Fruit fly (Drosophila melanogaster) whole organism, adult: Measurements from ENCODE around the gene CG4669.

Experiments used
- CG11617 ChIP-seq: fragments of 200-800 bp; sonication (Bioruptor generic); optimal IDR thresholded peaks from 2 replicates; lab custom pipeline; 2017; ENCODE audit warnings: mild to moderate bottlenecking, missing biosample characterization, missing genetic modification reagents, missing genetic modification characterization
- CG12768 ChIP-seq: fragments of 200-800 bp; sonication (Bioruptor generic); optimal IDR thresholded peaks from 2 replicates; lab custom pipeline; 2017; ENCODE audit warnings: missing biosample characterization, missing genetic modification characterization, mild to moderate bottlenecking, moderate library complexity, missing genetic modification reagents
- CG14711 ChIP-seq: fragments of 200-800 bp; sonication (Bioruptor generic); optimal IDR thresholded peaks from 2 replicates; lab custom pipeline; 2018; ENCODE audit warnings: missing biosample characterization, mild to moderate bottlenecking, missing genetic modification characterization, moderate library complexity
- CG1620 ChIP-seq: fragments of 200-800 bp; sonication (Bioruptor generic); optimal IDR thresholded peaks from 2 replicates; lab custom pipeline; 2016; ENCODE audit warnings: missing biosample characterization, missing genetic modification characterization
- CG33017 ChIP-seq: fragments of 200-800 bp; sonication (Bioruptor generic); optimal IDR thresholded peaks from 2 replicates; lab custom pipeline; 2018; ENCODE audit warnings: missing biosample characterization, mild to moderate bottlenecking, missing genetic modification characterization, moderate library complexity
- CG5204 ChIP-seq: fragments of 200-800 bp; sonication (Bioruptor generic); optimal IDR thresholded peaks from 2 replicates; lab custom pipeline; 2016; ENCODE audit warnings: missing biosample characterization, missing genetic modification characterization
- CG7045 ChIP-seq: fragments of 200-800 bp; sonication (Bioruptor generic); optimal IDR thresholded peaks from 2 replicates; lab custom pipeline; 2017; ENCODE audit warnings: missing biosample characterization, mild to moderate bottlenecking, missing genetic modification characterization
- CG7101 ChIP-seq: fragments of 200-800 bp; sonication (Bioruptor generic); optimal IDR thresholded peaks from 2 replicates; lab custom pipeline; 2018; ENCODE audit warnings: missing biosample characterization, mild to moderate bottlenecking, missing genetic modification characterization, moderate library complexity
- Clk ChIP-seq: fragments of 200-800 bp; sonication (Bioruptor generic); optimal IDR thresholded peaks from 2 replicates; lab custom pipeline; 2017; ENCODE audit warnings: missing biosample characterization, missing genetic modification characterization
- Crg-1 ChIP-seq: fragments of 200-800 bp; sonication (Bioruptor generic); optimal IDR thresholded peaks from 2 replicates; lab custom pipeline; 2016; ENCODE audit warnings: missing biosample characterization, missing genetic modification characterization
- Hr96 ChIP-seq: fragments of 200-800 bp; sonication (Bioruptor generic); optimal IDR thresholded peaks from 2 replicates; lab custom pipeline; 2016; ENCODE audit warnings: missing biosample characterization, missing genetic modification characterization
- Mnt ChIP-seq: fragments of 200-800 bp; sonication (Bioruptor generic); optimal IDR thresholded peaks from 2 replicates; lab custom pipeline; 2016; ENCODE audit warnings: missing biosample characterization, mild to moderate bottlenecking, missing genetic modification characterization
- bab1 ChIP-seq: fragments of 200-800 bp; sonication (Bioruptor generic); optimal IDR thresholded peaks from 3 replicates; lab custom pipeline; 2019; ENCODE audit warnings: missing biosample characterization, mild to moderate bottlenecking, missing genetic modification characterization, moderate library complexity
- cic ChIP-seq: fragments of 200-800 bp; sonication (Bioruptor generic); optimal IDR thresholded peaks from 2 replicates; lab custom pipeline; 2017; ENCODE audit warnings: missing biosample characterization, mild to moderate bottlenecking, missing genetic modification characterization, moderate library complexity
- cnc ChIP-seq, 2 experiments: fragments of >200 bp; optimal IDR thresholded peaks; 2 replicates each; lab custom pipeline; 2017
- kay ChIP-seq: fragments of 200-800 bp; sonication (Bioruptor generic); peaks from one replicate; lab custom pipeline; 2016; ENCODE audit warnings: missing biosample characterization, missing genetic modification characterization, borderline replicate concordance
- ovo ChIP-seq: fragments of 200-800 bp; sonication (Bioruptor generic); optimal IDR thresholded peaks from 2 replicates; lab custom pipeline; 2016; ENCODE audit warnings: missing biosample characterization, missing genetic modification characterization
- pad ChIP-seq: fragments of 200-800 bp; sonication (Bioruptor generic); optimal IDR thresholded peaks from 3 replicates; lab custom pipeline; 2017; ENCODE audit warnings: missing biosample characterization, missing genetic modification characterization, mild to moderate bottlenecking, moderate library complexity, missing genetic modification reagents
- tj ChIP-seq: fragments of 200-800 bp; sonication (Bioruptor generic); optimal IDR thresholded peaks from 3 replicates; lab custom pipeline; 2017; ENCODE audit warnings: missing biosample characterization, mild to moderate bottlenecking, missing genetic modification characterization, moderate library complexity
- toe ChIP-seq: fragments of 200-800 bp; sonication (Bioruptor generic); optimal IDR thresholded peaks from 2 replicates; lab custom pipeline; 2016; ENCODE audit warnings: missing biosample characterization, missing genetic modification characterization

The CG4669 gene

DNA sequence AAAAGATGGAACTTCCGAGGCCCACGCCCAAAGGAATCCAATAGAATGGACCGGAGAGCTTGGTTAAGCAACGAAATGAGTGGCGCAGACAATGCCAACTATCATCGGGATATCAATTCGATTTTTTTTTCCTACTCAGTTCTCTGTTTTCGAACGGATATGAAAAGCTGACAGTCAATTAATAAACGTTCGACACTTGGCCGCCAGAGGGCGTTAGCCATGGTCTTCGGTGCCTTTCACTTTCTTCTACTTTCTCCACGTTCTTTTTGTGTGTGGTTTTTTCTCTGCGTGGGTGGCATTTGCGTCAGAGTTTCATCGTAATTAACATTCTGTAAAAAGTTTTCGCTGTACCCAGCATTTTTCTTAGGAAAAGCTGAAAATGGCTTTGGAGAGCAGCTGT is 32.5 kb upstream of the CG4669 start:
- no peak for TF ChIP-seq Clk
- no peak for TF ChIP-seq CG7101
- no peak for TF ChIP-seq tj (GFP tag; lab: Kevin White, UChicago)
- TF ChIP-seq Mnt (GFP tag; lab: Kevin White, UChicago) = no peak
- TF ChIP-seq kay (GFP tag; lab: Kevin White, UChicago) = no peak
- no peak for TF ChIP-seq CG33017 (tag; lab: Kevin White, UChicago)
- TF ChIP-seq Crg-1 (GFP tag; lab: Kevin White, UChicago) = no peak
- TF ChIP-seq CG5204 = no peak
- no peak for TF ChIP-seq CG12768 (GFP tag; lab: Kevin White, UChicago)
- TF ChIP-seq bab1 = no peak
- TF ChIP-seq pad = no peak
- no peak for TF ChIP-seq CG14711 (tag; lab: Kevin White, UChicago)
- no peak for TF ChIP-seq toe
- TF ChIP-seq cnc (optimal IDR thresholded peaks at IDR 0.05; lab: Kevin White, UChicago) = no peak
- no peak for TF ChIP-seq CG7045
- no peak for TF ChIP-seq ovo
- no peak for TF ChIP-seq CG11617

DNA sequence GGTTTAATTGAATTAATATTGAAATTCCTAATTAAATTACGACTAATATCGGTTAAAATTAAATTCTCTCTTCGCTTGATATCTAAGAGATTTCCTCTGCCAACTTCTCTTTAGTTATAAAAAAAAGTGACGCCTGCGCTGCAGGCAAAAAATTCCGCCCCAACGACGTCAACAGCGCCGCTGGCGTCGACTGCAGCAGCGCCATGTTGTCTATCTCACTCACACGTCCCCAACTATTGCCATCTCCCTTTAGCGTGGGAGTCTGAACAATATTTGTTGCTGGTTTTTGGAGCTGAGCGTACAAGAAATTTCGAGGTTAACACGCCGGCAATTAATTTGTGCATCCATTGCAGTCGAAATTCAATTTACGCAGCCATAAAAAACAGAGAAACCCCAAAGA is 28.1 kb upstream of the CG4669 start:
- no peak for TF ChIP-seq CG11617
- no peak for TF ChIP-seq Crg-1 (GFP tag; lab: Kevin White, UChicago)
- no peak for TF ChIP-seq CG5204
- TF ChIP-seq Hr96 (GFP tag; lab: Kevin White, UChicago) = no peak
- no peak for TF ChIP-seq kay (GFP tag; lab: Kevin White, UChicago)
- TF ChIP-seq tj (GFP tag; lab: Kevin White, UChicago) = no peak
- no peak for TF ChIP-seq cnc (optimal IDR thresholded peaks at IDR 0.05; lab: Kevin White, UChicago)
- TF ChIP-seq CG7045 = no peak
- no peak for TF ChIP-seq toe
- no peak for TF ChIP-seq CG33017 (tag; lab: Kevin White, UChicago)
- TF ChIP-seq Mnt (GFP tag; lab: Kevin White, UChicago) = no peak
- TF ChIP-seq CG14711 (tag; lab: Kevin White, UChicago) = no peak
- TF ChIP-seq Clk = no peak
- TF ChIP-seq ovo = no peak
- no peak for TF ChIP-seq CG1620 (GFP tag; lab: Kevin White, UChicago)

DNA sequence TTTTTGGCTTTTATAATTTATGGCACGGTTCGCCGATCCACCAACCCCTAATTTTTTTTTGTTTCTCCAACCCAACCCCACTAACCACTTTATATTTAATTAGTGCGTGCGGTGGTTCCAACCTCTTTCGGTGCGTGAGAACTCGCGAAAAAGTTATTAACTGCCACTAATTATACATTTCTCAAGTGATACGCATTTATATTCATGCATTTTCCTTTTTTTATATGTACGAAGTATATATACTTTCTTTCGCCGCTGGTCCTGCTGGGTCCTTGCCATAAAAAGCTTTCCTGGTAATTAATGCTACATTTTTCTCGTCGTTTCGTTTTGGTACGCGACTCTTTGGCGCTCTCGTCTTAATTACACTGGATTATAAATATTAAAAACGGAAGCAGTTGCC is 4.3 kb upstream of the CG4669 start:
- TF ChIP-seq CG11617 (no peak), kay (GFP tag; lab: Kevin White, UChicago) (no peak), CG7101 (no peak)

DNA sequence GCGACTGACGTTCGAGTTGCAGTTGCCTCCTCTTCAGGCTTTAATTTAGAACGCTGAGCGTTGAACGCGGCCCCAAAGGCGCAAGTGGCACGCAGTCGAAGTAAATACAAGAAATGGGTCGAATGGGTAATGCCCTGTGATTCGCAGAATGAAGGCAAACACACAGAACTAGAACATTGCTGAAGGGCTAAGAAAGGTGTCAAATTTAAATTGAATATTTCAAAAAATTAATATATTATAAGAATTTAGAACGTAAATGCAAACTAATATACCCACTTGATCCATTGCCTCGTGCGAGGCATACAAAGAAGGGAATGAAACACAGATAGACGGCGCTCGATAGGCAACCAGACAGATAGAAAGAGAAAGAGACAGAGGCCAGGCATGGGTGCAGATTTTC is 9.0 kb downstream of the CG4669 start:
- TF ChIP-seq Hr96 (GFP tag; lab: Kevin White, UChicago) (no peak), pad (no peak), CG33017 (tag; lab: Kevin White, UChicago) (peak; percentile 9), cnc (optimal IDR thresholded peaks at IDR 0.05; lab: Kevin White, UChicago) (no peak), kay (GFP tag; lab: Kevin White, UChicago) (peak; percentile 33)

DNA sequence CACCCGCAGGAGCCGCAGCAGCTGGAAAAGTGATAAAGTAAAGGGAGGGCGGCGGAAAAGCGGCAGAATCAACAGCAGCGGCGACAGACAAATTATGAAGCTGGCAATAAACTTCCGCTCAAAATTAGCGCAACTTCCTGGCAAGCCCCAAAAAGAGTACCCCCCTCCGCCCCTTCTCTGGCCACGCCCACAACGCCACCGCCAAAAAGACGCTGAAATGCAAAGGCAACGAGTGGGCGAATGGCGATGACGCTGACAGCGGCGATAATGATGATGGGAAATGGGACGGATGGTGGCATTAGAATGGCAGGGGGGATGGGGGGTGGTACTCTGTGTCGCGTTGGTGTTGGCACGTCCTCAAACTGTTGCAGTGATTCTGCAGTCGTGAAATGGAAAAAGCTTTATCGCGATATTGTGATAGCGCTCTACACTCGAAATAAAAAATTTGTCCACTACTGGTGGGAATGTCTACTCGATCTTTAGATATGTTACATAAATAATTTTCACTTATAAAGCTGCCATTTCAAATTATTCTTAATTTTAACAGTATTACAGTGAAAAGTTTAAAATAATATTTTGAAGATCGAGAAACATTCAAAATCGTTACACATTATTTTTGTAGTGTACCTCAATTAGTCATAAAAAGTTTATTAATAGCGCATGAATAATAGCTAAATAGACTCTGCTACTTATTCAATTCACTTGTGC is 12.6 kb downstream of the CG4669 start:
- TF ChIP-seq bab1 (no peak), Hr96 (GFP tag; lab: Kevin White, UChicago) (peak; percentile 58), cnc (optimal IDR thresholded peaks at IDR 0.05; lab: Kevin White, UChicago) (no peak), toe (peak; percentile 20), Clk (no peak), CG33017 (tag; lab: Kevin White, UChicago) (peak; percentile 52), pad (peak; percentile 13), Crg-1 (GFP tag; lab: Kevin White, UChicago) (no peak), cic (GFP tag; lab: Kevin White, UChicago) (no peak), CG5204 (no peak), CG14711 (tag; lab: Kevin White, UChicago) (peak; percentile 69), CG11617 (peak; percentile 35), kay (GFP tag; lab: Kevin White, UChicago) (no peak), Mnt (GFP tag; lab: Kevin White, UChicago) (no peak), CG7101 (peak; percentile 43), CG1620 (GFP tag; lab: Kevin White, UChicago) (no peak), CG7045 (peak; percentile 73), ovo (no peak), tj (GFP tag; lab: Kevin White, UChicago) (no peak), CG12768 (GFP tag; lab: Kevin White, UChicago) (peak; percentile 54)

DNA sequence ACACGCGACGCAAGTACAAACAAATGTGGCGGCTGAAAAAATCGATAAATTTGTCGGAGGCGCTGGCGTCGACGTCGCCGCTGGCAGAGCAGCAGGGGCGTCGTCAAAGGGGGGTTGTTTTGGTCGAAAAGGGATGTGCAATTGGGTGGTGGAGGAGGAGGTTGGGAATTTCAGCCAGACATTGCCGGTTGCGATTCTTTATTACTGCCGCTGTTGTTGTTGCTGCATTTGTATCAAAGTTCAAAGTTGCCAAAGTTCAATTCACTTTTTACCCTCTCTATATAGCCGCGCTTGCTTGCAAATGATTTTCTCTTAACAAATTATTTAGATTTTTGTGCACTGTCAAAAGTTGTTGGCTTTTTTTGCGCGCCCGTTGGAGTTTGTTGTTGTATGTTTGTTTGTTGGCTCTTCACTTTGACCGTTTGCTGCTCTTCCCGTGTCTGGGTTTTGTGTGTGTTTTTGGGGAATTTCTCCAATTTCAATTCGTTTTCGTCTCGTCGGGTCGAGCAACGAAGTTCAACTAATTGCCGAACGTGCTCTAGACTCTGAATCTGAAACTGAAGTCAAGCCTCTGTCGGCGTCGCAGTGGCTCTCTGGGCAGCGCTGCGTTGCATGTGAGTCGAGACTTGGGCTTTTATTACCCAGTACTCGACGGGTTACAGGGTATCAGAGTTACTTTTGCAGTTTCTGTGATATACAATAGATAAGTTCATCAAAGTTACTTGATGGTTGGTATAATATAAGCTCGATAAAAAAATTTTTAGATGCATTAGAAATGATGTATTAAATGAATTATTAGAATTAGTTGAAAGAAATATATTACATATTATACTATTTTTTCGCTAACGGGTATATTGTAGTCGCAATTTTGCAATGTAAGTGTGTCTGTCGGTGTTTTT is 13.9 kb downstream of the CG4669 start:
- peak; percentile 61 for TF ChIP-seq toe
- peak; percentile 45 for TF ChIP-seq CG7101
- TF ChIP-seq CG33017 (tag; lab: Kevin White, UChicago) = no peak
- TF ChIP-seq Mnt (GFP tag; lab: Kevin White, UChicago) = no peak
- peak; percentile 46 for TF ChIP-seq CG7045
- no peak for TF ChIP-seq cnc (optimal IDR thresholded peaks at IDR 0.05; lab: Kevin White, UChicago)
- TF ChIP-seq CG1620 (GFP tag; lab: Kevin White, UChicago) = no peak
- TF ChIP-seq cic (GFP tag; lab: Kevin White, UChicago) = no peak
- TF ChIP-seq CG11617 = peak; percentile 45
- TF ChIP-seq Clk = peak; percentile 26
- no peak for TF ChIP-seq Crg-1 (GFP tag; lab: Kevin White, UChicago)
- no peak for TF ChIP-seq ovo
- peak; percentile 44 for TF ChIP-seq CG5204
- no peak for TF ChIP-seq tj (GFP tag; lab: Kevin White, UChicago)
- TF ChIP-seq Hr96 (GFP tag; lab: Kevin White, UChicago) = peak; percentile 54
- peak; percentile 65 for TF ChIP-seq CG12768 (GFP tag; lab: Kevin White, UChicago)
